Worm (Caenorhabditis elegans) whole organism, L1 larva: ENCODE data around the gene mul-1.

Source experiments
- elt-3 ChIP-seq, 6 experiments: fragments of 150-350 bp in 1 of 6; sonication (generic microtip); optimal IDR thresholded peaks; 2 replicates each; lab custom pipeline; 2017 to 2018; ENCODE audit warnings: missing biosample characterization in 6 of 6, missing genetic modification characterization in 6 of 6, inconsistent platforms in 1 of 6
- irx-1 ChIP-seq: sonication (generic microtip); optimal IDR thresholded peaks from 2 replicates; lab custom pipeline; 2016; ENCODE audit warnings: missing genetic modification characterization, missing compliant biosample characterization
- skn-1 ChIP-seq: fragments of 150-350 bp; optimal IDR thresholded peaks from 2 replicates; lab custom pipeline; 2014; ENCODE audit warnings: missing biosample characterization, missing genetic modification characterization
- unc-30 ChIP-seq: sonication (generic microtip); optimal IDR thresholded peaks from 2 replicates; lab custom pipeline; 2017; ENCODE audit warnings: missing biosample characterization, missing genetic modification characterization
- unc-86 ChIP-seq: sonication (generic microtip); optimal IDR thresholded peaks from 2 replicates; lab custom pipeline; 2016; ENCODE audit warnings: missing genetic modification characterization, missing compliant biosample characterization

Gene mul-1

DNA sequence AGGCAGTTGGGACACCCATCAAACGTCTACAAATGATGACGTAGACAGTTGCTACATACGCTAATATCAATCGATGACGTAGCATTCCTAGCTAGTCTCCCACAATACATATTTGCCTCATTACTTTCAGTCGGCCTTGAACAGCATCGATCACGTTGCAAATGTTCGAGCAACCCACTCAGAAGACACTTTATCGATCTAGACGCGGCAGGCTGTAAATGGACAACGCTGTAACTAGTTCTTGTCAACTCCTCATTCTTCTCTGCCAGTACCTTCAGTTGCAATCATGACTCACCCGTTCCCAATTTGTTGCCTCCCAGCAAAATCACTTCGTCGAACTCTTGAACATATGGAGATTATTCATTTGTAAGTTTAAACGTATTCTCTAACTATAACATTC is 50.9 kb downstream of the mul-1 start, which contains the start of gene pqn-75:
Gene pqn-75, plus strand, starts transcription at position 301 of the 400 bp plus-strand sequence.
- TF ChIP-seq unc-86 (no peak), elt-3 (tag; optimal IDR thresholded peaks at IDR 0.05; lab: Kevin White, UChicago) (no peak), skn-1 (tag; lab: Kevin White, UChicago) (no peak), unc-30 (tag; lab: Kevin White, UChicago) (no peak), irx-1 (no peak)
